Worm (Caenorhabditis elegans) whole organism, late embryonic: ENCODE measurements around the gene pst-1.

Experiments
- C08G9.2 ChIP-seq: sonication (generic microtip); optimal IDR thresholded peaks from 2 replicates; lab custom pipeline; 2016; ENCODE audit warnings: mild to moderate bottlenecking, missing genetic modification characterization, moderate library complexity, missing compliant biosample characterization
- F13H6.1 ChIP-seq: sonication (generic microtip); optimal IDR thresholded peaks from 2 replicates; lab custom pipeline; 2016; ENCODE audit warnings: missing genetic modification characterization, missing compliant biosample characterization
- K02D7.2 ChIP-seq: sonication (generic microtip); optimal IDR thresholded peaks from 2 replicates; lab custom pipeline; 2017; ENCODE audit warnings: mild to moderate bottlenecking, missing genetic modification characterization, missing compliant biosample characterization
- T23F11.4 ChIP-seq: fragments of 200-800 bp; sonication (Bioruptor generic); optimal IDR thresholded peaks from 2 replicates; lab custom pipeline; 2018; ENCODE audit warnings: mild to moderate bottlenecking, missing genetic modification characterization, missing compliant biosample characterization
- Y22D7AL.16 ChIP-seq: sonication (generic microtip); optimal IDR thresholded peaks from 2 replicates; lab custom pipeline; 2016; ENCODE audit warnings: missing genetic modification characterization, missing compliant biosample characterization
- ahr-1 ChIP-seq: sonication (generic microtip); optimal IDR thresholded peaks from 2 replicates; lab custom pipeline; 2016; ENCODE audit warnings: missing genetic modification characterization, missing compliant biosample characterization
- ceh-14 ChIP-seq: sonication (generic microtip); optimal IDR thresholded peaks from 2 replicates; lab custom pipeline; 2016; ENCODE audit warnings: missing genotype, missing genetic modification characterization, missing compliant biosample characterization
- ceh-18 ChIP-seq: sonication (generic microtip); optimal IDR thresholded peaks from 2 replicates; lab custom pipeline; 2016; ENCODE audit warnings: missing genetic modification characterization, missing compliant biosample characterization
- ceh-2 ChIP-seq: sonication (generic microtip); optimal IDR thresholded peaks from 2 replicates; lab custom pipeline; 2016; ENCODE audit warnings: missing genotype, missing genetic modification characterization, missing compliant biosample characterization
- ceh-22 ChIP-seq: sonication (generic microtip); optimal IDR thresholded peaks from 2 replicates; lab custom pipeline; 2017; ENCODE audit warnings: missing biosample characterization, missing genetic modification characterization
- ceh-31 ChIP-seq: sonication (generic microtip); optimal IDR thresholded peaks from 2 replicates; lab custom pipeline; 2016; ENCODE audit warnings: missing genetic modification characterization, missing compliant biosample characterization
- ceh-48 ChIP-seq: sonication (generic microtip); optimal IDR thresholded peaks from 2 replicates; lab custom pipeline; 2016; ENCODE audit warnings: missing genetic modification characterization, inconsistent platforms, missing compliant biosample characterization
- ceh-9 ChIP-seq: sonication (generic microtip); optimal IDR thresholded peaks from 2 replicates; lab custom pipeline; 2016; ENCODE audit warnings: mild to moderate bottlenecking, missing genetic modification characterization, inconsistent platforms, missing compliant biosample characterization
- dmd-4 ChIP-seq: sonication (generic microtip); optimal IDR thresholded peaks from 2 replicates; lab custom pipeline; 2016; ENCODE audit warnings: borderline replicate concordance, missing genetic modification characterization, missing compliant biosample characterization
- elt-2 ChIP-seq: sonication (generic microtip); optimal IDR thresholded peaks from 2 replicates; lab custom pipeline; 2016; ENCODE audit warnings: missing genetic modification reagents, missing genetic modification characterization, missing compliant biosample characterization
- elt-4 ChIP-seq: sonication (generic microtip); optimal IDR thresholded peaks from 2 replicates; lab custom pipeline; 2016; ENCODE audit warnings: missing genetic modification characterization, missing compliant biosample characterization
- ets-4 ChIP-seq: sonication (generic microtip); optimal IDR thresholded peaks from 2 replicates; lab custom pipeline; 2016; ENCODE audit warnings: missing genetic modification characterization, missing compliant biosample characterization
- fax-1 ChIP-seq: sonication (generic microtip); optimal IDR thresholded peaks from 2 replicates; lab custom pipeline; 2016; ENCODE audit warnings: missing genotype, missing genetic modification characterization, missing compliant biosample characterization
- fkh-6 ChIP-seq: sonication (generic microtip); optimal IDR thresholded peaks from 2 replicates; lab custom pipeline; 2016; ENCODE audit warnings: missing genetic modification characterization, missing compliant biosample characterization
- hlh-13 ChIP-seq: fragments of 200-800 bp; sonication (Bioruptor generic); optimal IDR thresholded peaks from 2 replicates; lab custom pipeline; 2018; ENCODE audit warnings: mild to moderate bottlenecking, missing genetic modification characterization, missing compliant biosample characterization
- hlh-15 ChIP-seq: sonication (generic microtip); optimal IDR thresholded peaks from 2 replicates; lab custom pipeline; 2016; ENCODE audit warnings: missing genetic modification characterization, missing compliant biosample characterization
- hlh-6 ChIP-seq: sonication (generic microtip); optimal IDR thresholded peaks from 2 replicates; lab custom pipeline; 2016; ENCODE audit warnings: missing genotype, missing genetic modification characterization, missing compliant biosample characterization
- hlh-8 ChIP-seq: sonication (generic microtip); optimal IDR thresholded peaks from 2 replicates; lab custom pipeline; 2016; ENCODE audit warnings: missing genotype, missing genetic modification characterization, missing compliant biosample characterization
- lim-6 ChIP-seq: sonication (generic microtip); optimal IDR thresholded peaks from 2 replicates; lab custom pipeline; 2016; ENCODE audit warnings: missing genetic modification characterization, missing compliant biosample characterization
- madf-2 ChIP-seq: sonication (generic microtip); optimal IDR thresholded peaks from 2 replicates; lab custom pipeline; 2017; ENCODE audit warnings: missing genetic modification characterization, missing compliant biosample characterization
- mec-3 ChIP-seq: sonication (generic microtip); optimal IDR thresholded peaks from 2 replicates; lab custom pipeline; 2016; ENCODE audit warnings: borderline replicate concordance, missing genetic modification characterization, missing compliant biosample characterization
- nfya-1 ChIP-seq: sonication (generic microtip); optimal IDR thresholded peaks from 2 replicates; lab custom pipeline; 2017; ENCODE audit warnings: missing genetic modification characterization, mild to moderate bottlenecking, missing compliant biosample characterization, antibody characterized with exemption, moderate library complexity
- nhr-11 ChIP-seq: fragments of 150-350 bp; optimal IDR thresholded peaks from 2 replicates; lab custom pipeline; 2014; ENCODE audit warnings: missing biosample characterization, missing genetic modification characterization
- npax-4 ChIP-seq: sonication (generic microtip); optimal IDR thresholded peaks from 2 replicates; lab custom pipeline; 2016; ENCODE audit warnings: missing genetic modification characterization, missing compliant biosample characterization
- odd-2 ChIP-seq: sonication (generic microtip); optimal IDR thresholded peaks from 2 replicates; lab custom pipeline; 2017; ENCODE audit warnings: antibody characterized with exemption, mild to moderate bottlenecking, missing genetic modification characterization, missing compliant biosample characterization
- pha-2 ChIP-seq: sonication (generic microtip); optimal IDR thresholded peaks from 2 replicates; lab custom pipeline; 2017; ENCODE audit warnings: mild to moderate bottlenecking, missing genetic modification characterization, missing compliant biosample characterization
- ref-2 ChIP-seq: sonication (generic microtip); optimal IDR thresholded peaks from 2 replicates; lab custom pipeline; 2016; ENCODE audit warnings: missing genetic modification characterization, missing compliant biosample characterization
- rnt-1 ChIP-seq: sonication (generic microtip); optimal IDR thresholded peaks from 2 replicates; lab custom pipeline; 2016; ENCODE audit warnings: missing genetic modification characterization, missing compliant biosample characterization
- sdc-2 ChIP-seq: sonication (generic microtip); optimal IDR thresholded peaks from 2 replicates; lab custom pipeline; 2016; ENCODE audit warnings: missing genotype, missing genetic modification characterization, missing compliant biosample characterization
- sox-4 ChIP-seq: sonication (generic microtip); optimal IDR thresholded peaks from 2 replicates; lab custom pipeline; 2017; ENCODE audit warnings: mild to moderate bottlenecking, missing genetic modification characterization, inconsistent platforms, missing compliant biosample characterization
- syd-9 ChIP-seq: sonication (generic microtip); optimal IDR thresholded peaks from 2 replicates; lab custom pipeline; 2016; ENCODE audit warnings: mild to moderate bottlenecking, missing genetic modification characterization, moderate library complexity, missing compliant biosample characterization
- tbx-2 ChIP-seq: sonication (generic microtip); optimal IDR thresholded peaks from 2 replicates; lab custom pipeline; 2016; ENCODE audit warnings: missing genetic modification characterization, missing compliant biosample characterization
- tbx-7 ChIP-seq: sonication (generic microtip); optimal IDR thresholded peaks from 2 replicates; lab custom pipeline; 2016; ENCODE audit warnings: missing genotype, missing genetic modification characterization, missing compliant biosample characterization
- ttx-3 ChIP-seq: sonication (generic microtip); optimal IDR thresholded peaks from 2 replicates; lab custom pipeline; 2016; ENCODE audit warnings: missing genetic modification reagents, missing genetic modification characterization, missing compliant biosample characterization
- unc-3 ChIP-seq, 2 experiments: fragments of 200-800 bp in 1 of 2; sonication (Bioruptor generic) in 1 of 2; sonication (generic microtip) in 1 of 2; conservative IDR thresholded peaks in 1 of 2; optimal IDR thresholded peaks in 1 of 2; 2 replicates each; pipeline versions ENCODE4 v1.3.6 to Lab custom; 2016 to 2022; ENCODE audit warnings: missing compliant biosample characterization in 2 of 2, missing genetic modification characterization in 2 of 2, missing genetic modification reagents in 1 of 2
- unc-42 ChIP-seq: sonication (generic microtip); optimal IDR thresholded peaks from 2 replicates; lab custom pipeline; 2016; ENCODE audit warnings: missing genotype, missing genetic modification characterization, missing compliant biosample characterization
- unc-55 ChIP-seq: sonication (generic microtip); optimal IDR thresholded peaks from 2 replicates; lab custom pipeline; 2017; ENCODE audit warnings: missing biosample characterization, missing genetic modification reagents, missing genetic modification characterization
- unc-86 ChIP-seq: sonication (generic microtip); optimal IDR thresholded peaks from 2 replicates; lab custom pipeline; 2016; ENCODE audit warnings: missing genetic modification characterization, missing compliant biosample characterization
- zip-5 ChIP-seq: sonication (generic microtip); optimal IDR thresholded peaks from 2 replicates; lab custom pipeline; 2016; ENCODE audit warnings: missing genetic modification characterization, missing compliant biosample characterization
- ztf-16 ChIP-seq: sonication (generic microtip); optimal IDR thresholded peaks from 2 replicates; lab custom pipeline; 2017; ENCODE audit warnings: missing genetic modification characterization, missing compliant biosample characterization

pst-1 gene

ce11 chrV:5912426-5912825 lies 30.8 kb upstream of the pst-1 start, which contains the start of gene C04E6.13:
C04E6.13 (plus strand) TSS chrV:5912726.
- TF ChIP-seq K02D7.2 (tag; lab: Kevin White, UChicago) (no peak), ceh-22 (tag; lab: Kevin White, UChicago) (no peak), tbx-7 (no peak), hlh-8 (no peak), npax-4 (no peak), hlh-15 (tag; lab: Kevin White, UChicago) (no peak), unc-3 (GFP tag; conservative IDR thresholded peaks at IDR 0.05; lab: Robert Waterston, UW) (no peak), unc-3 (tag; optimal IDR thresholded peaks at IDR 0.05; lab: Kevin White, UChicago) (no peak), elt-2 (no peak)

ce11 chrV:5916862-5917261 lies 26.4 kb upstream of the pst-1 start:
- no peak for TF ChIP-seq ceh-48 (tag; lab: Kevin White, UChicago)
- TF ChIP-seq unc-86 (tag; lab: Kevin White, UChicago), result no peak
- no peak for TF ChIP-seq nhr-11 (tag; lab: Kevin White, UChicago)
- TF ChIP-seq npax-4, result no peak
- TF ChIP-seq ref-2 (tag; lab: Kevin White, UChicago), result no peak

ce11 chrV:5917707-5918106 lies 25.6 kb upstream of the pst-1 start, which contains the start of gene lrpr-1:
lrpr-1 (minus strand) TSS chrV:5917891.
- TF ChIP-seq ceh-2 (tag; lab: Kevin White, UChicago) (peak; percentile 94), tbx-2 (tag; lab: Kevin White, UChicago) (peak; percentile 91), zip-5 (tag; lab: Kevin White, UChicago) (peak; percentile 82), fax-1 (tag; lab: Kevin White, UChicago) (peak; percentile 66), unc-42 (peak; percentile 51), madf-2 (tag; lab: Kevin White, UChicago) (peak; percentile 36), hlh-13 (GFP tag; lab: Kevin White, UChicago) (no peak), rnt-1 (peak; percentile 74), ceh-31 (tag; lab: Kevin White, UChicago) (peak; percentile 94), lim-6 (tag; lab: Kevin White, UChicago) (peak; percentile 55), hlh-8 (peak; percentile 83), ttx-3 (peak; percentile 11), ceh-14 (tag; lab: Kevin White, UChicago) (peak; percentile 69), fkh-6 (tag; lab: Kevin White, UChicago) (peak; percentile 28), unc-86 (tag; lab: Kevin White, UChicago) (peak; percentile 12), odd-2 (tag; lab: Kevin White, UChicago) (no peak), ahr-1 (tag; lab: Kevin White, UChicago) (peak; percentile 27), C08G9.2 (peak; percentile 98), F13H6.1 (tag; lab: Kevin White, UChicago) (peak; percentile 41), ref-2 (tag; lab: Kevin White, UChicago) (peak; percentile 89), ceh-48 (tag; lab: Kevin White, UChicago) (no peak), ets-4 (peak; percentile 96), dmd-4 (tag; lab: Kevin White, UChicago) (no peak), tbx-7 (peak; percentile 97), hlh-6 (no peak), mec-3 (tag; lab: Kevin White, UChicago) (peak; percentile 92)

- TF ChIP-seq ceh-18 (tag; lab: Kevin White, UChicago) (no peak), pha-2 (tag; lab: Kevin White, UChicago) (no peak), unc-86 (tag; lab: Kevin White, UChicago) (no peak), madf-2 (tag; lab: Kevin White, UChicago) (no peak), nhr-11 (tag; lab: Kevin White, UChicago) (no peak), unc-55 (GFP tag; lab: Kevin White, UChicago) (no peak), ceh-9 (tag; lab: Kevin White, UChicago) (no peak), nfya-1 (tag; lab: Kevin White, UChicago) (no peak), T23F11.4 (GFP tag; lab: Kevin White, UChicago) (no peak), sox-4 (no peak), ceh-14 (tag; lab: Kevin White, UChicago) (no peak), sdc-2 (tag; lab: Kevin White, UChicago) (no peak), ceh-48 (tag; lab: Kevin White, UChicago) (no peak), hlh-13 (GFP tag; lab: Kevin White, UChicago) (no peak), elt-4 (tag; lab: Kevin White, UChicago) (no peak), Y22D7AL.16 (no peak), syd-9 (tag; lab: Kevin White, UChicago) (no peak), ztf-16 (tag; lab: Kevin White, UChicago) (no peak)
These were observed 23.4 kb upstream of the pst-1 start, which contains the start of gene C04E6.12 for ce11 chrV:5919887-5920286. C04E6.12 (minus strand) TSS chrV:5919987.
